Fruit fly (Drosophila melanogaster) whole organism, embryonic: ENCODE measurements around the gene CG7785.

Experiments
- ATbp ChIP-seq: fragments of 200-800 bp; sonication (Bioruptor generic); optimal IDR thresholded peaks from 2 replicates; lab custom pipeline; 2017; ENCODE audit warnings: missing biosample characterization, mild to moderate bottlenecking, missing genetic modification characterization, missing genetic modification reagents
- BtbVII ChIP-seq: fragments of 200-800 bp; sonication (Bioruptor generic); optimal IDR thresholded peaks from 3 replicates; lab custom pipeline; 2017; ENCODE audit warnings: missing biosample characterization, mild to moderate bottlenecking, missing genetic modification characterization
- CG10147 ChIP-seq: fragments of 200-800 bp; sonication (Bioruptor generic); optimal IDR thresholded peaks from 2 replicates; lab custom pipeline; 2019; ENCODE audit warnings: missing biosample characterization, mild to moderate bottlenecking, missing genetic modification characterization, moderate library complexity
- CG1024 ChIP-seq: fragments of 200-800 bp; sonication (Bioruptor generic); IDR thresholded peaks from 2 replicates; pipeline ENCODE4 v1.3.6; 2022; ENCODE audit warnings: missing biosample characterization, missing genetic modification characterization
- CG11093 ChIP-seq: fragments of 200-800 bp; sonication (Bioruptor generic); IDR thresholded peaks from 3 replicates; pipeline ENCODE4 v1.3.6; 2022; ENCODE audit warnings: missing biosample characterization, missing genetic modification characterization
- CG11504 ChIP-seq: fragments of 200-800 bp; sonication (Bioruptor generic); optimal IDR thresholded peaks from 3 replicates; lab custom pipeline; 2019; ENCODE audit warnings: missing biosample characterization, mild to moderate bottlenecking, missing genetic modification characterization, moderate library complexity
- CG11560 ChIP-seq: fragments of 200-800 bp; sonication (Bioruptor generic); IDR thresholded peaks from 3 replicates; pipeline ENCODE4 v1.3.6; 2022; ENCODE audit warnings: missing biosample characterization, missing genetic modification characterization
- CG14050 ChIP-seq: fragments of 200-800 bp; sonication (Bioruptor generic); IDR thresholded peaks from 3 replicates; pipeline ENCODE4 v1.3.6; 2022; ENCODE audit warnings: missing biosample characterization, missing genetic modification characterization
- CG1603 ChIP-seq: fragments of 200-800 bp; sonication (Bioruptor generic); optimal IDR thresholded peaks from 2 replicates; lab custom pipeline; 2019; ENCODE audit warnings: missing biosample characterization, mild to moderate bottlenecking, missing genetic modification characterization, moderate library complexity
- CG16815 ChIP-seq: fragments of 200-800 bp; sonication (Bioruptor generic); optimal IDR thresholded peaks from 3 replicates; lab custom pipeline; 2017; ENCODE audit warnings: missing biosample characterization, mild to moderate bottlenecking, missing genetic modification characterization
- CG16863 ChIP-seq: fragments of 200-800 bp; sonication (Bioruptor generic); optimal IDR thresholded peaks from 3 replicates; lab custom pipeline; 2016; ENCODE audit warnings: missing biosample characterization, missing genetic modification characterization
- CG2129 ChIP-seq: fragments of 200-800 bp; sonication (Bioruptor generic); IDR thresholded peaks from 2 replicates; pipeline ENCODE4 v1.3.6; 2022; ENCODE audit warnings: missing biosample characterization, missing genetic modification characterization; ENCODE audit not compliant: partially characterized antibody
- CG2712 ChIP-seq: fragments of 200-800 bp; optimal IDR thresholded peaks from 3 replicates; lab custom pipeline; 2019; ENCODE audit warnings: missing biosample characterization, mild to moderate bottlenecking, missing genetic modification characterization, moderate library complexity
- CG2889 ChIP-seq: fragments of 200-800 bp; sonication (Bioruptor generic); IDR thresholded peaks from 3 replicates; pipeline ENCODE4 v1.3.6; 2022; ENCODE audit warnings: missing biosample characterization, missing genetic modification characterization
- CG4404 ChIP-seq: fragments of 200-800 bp; sonication (Bioruptor generic); IDR thresholded peaks from 2 replicates; pipeline ENCODE4 v1.3.6; 2022; ENCODE audit warnings: missing biosample characterization, missing genetic modification characterization
- CG4730 ChIP-seq: fragments of 200-800 bp; sonication (Bioruptor generic); IDR thresholded peaks from 2 replicates; pipeline ENCODE4 v1.3.6; 2022; ENCODE audit warnings: missing biosample characterization, missing genetic modification characterization
- CG7372 ChIP-seq: fragments of 200-800 bp; sonication (Bioruptor generic); IDR thresholded peaks from 2 replicates; pipeline ENCODE4 v1.3.6; 2022; ENCODE audit warnings: missing biosample characterization, missing genetic modification characterization
- Deaf1 ChIP-seq: fragments of 200-800 bp; optimal IDR thresholded peaks from 3 replicates; lab custom pipeline; 2019; ENCODE audit warnings: missing biosample characterization, mild to moderate bottlenecking, missing genetic modification characterization, moderate library complexity
- Dip2 ChIP-seq: fragments of 200-800 bp; sonication (Bioruptor generic); IDR thresholded peaks from 2 replicates; pipeline ENCODE4 v1.3.6; 2022; ENCODE audit warnings: missing biosample characterization, missing genetic modification characterization
- HLH54F ChIP-seq: fragments of 200-800 bp; sonication (Bioruptor generic); optimal IDR thresholded peaks from 3 replicates; lab custom pipeline; 2016; ENCODE audit warnings: missing biosample characterization, missing genetic modification characterization
- HLHmδ ChIP-seq: fragments of 200-800 bp; sonication (Bioruptor generic); optimal IDR thresholded peaks from 2 replicates; lab custom pipeline; 2018; ENCODE audit warnings: missing biosample characterization, mild to moderate bottlenecking, missing genetic modification characterization, moderate library complexity
- Hmx ChIP-seq: fragments of 200-800 bp; sonication (Bioruptor generic); optimal IDR thresholded peaks from 2 replicates; lab custom pipeline; 2016; ENCODE audit warnings: missing biosample characterization, missing genetic modification characterization
- Jarid2 ChIP-seq: fragments of 200-800 bp; sonication (Bioruptor generic); optimal IDR thresholded peaks from 3 replicates; lab custom pipeline; 2017; ENCODE audit warnings: mild to moderate bottlenecking, missing biosample characterization, missing genetic modification reagents, missing genetic modification characterization
- MESR4 ChIP-seq: fragments of 200-800 bp; sonication (Bioruptor generic); optimal IDR thresholded peaks from 2 replicates; lab custom pipeline; 2018; ENCODE audit warnings: missing biosample characterization, mild to moderate bottlenecking, missing genetic modification characterization, moderate library complexity
- Med ChIP-seq: fragments of 200-800 bp; sonication (Bioruptor generic); peaks from one replicate; lab custom pipeline; 2016; ENCODE audit warnings: missing biosample characterization, missing genetic modification characterization, mild to moderate bottlenecking, inconsistent platforms, moderate library complexity
- Nf-YB ChIP-seq: fragments of 200-800 bp; sonication (Bioruptor generic); optimal IDR thresholded peaks from 3 replicates; lab custom pipeline; 2019; ENCODE audit warnings: missing biosample characterization, mild to moderate bottlenecking, missing genetic modification characterization, moderate library complexity
- Nf-YC ChIP-seq: fragments of 200-800 bp; optimal IDR thresholded peaks from 3 replicates; lab custom pipeline; 2019; ENCODE audit warnings: missing biosample characterization, mild to moderate bottlenecking, missing genetic modification characterization, moderate library complexity
- Side ChIP-seq: fragments of 200-800 bp; sonication (Bioruptor generic); optimal IDR thresholded peaks from 2 replicates; lab custom pipeline; 2016; ENCODE audit warnings: missing biosample characterization, missing genetic modification characterization
- Trl ChIP-seq, 3 experiments: fragments of >200 bp in 2 of 3; fragments of 200-800 bp in 1 of 3; sonication (Bioruptor generic) in 1 of 3; optimal IDR thresholded peaks; 2 replicates in 1 of 3; 3 replicates in 2 of 3; lab custom pipeline; 2016 to 2017; ENCODE audit warnings: missing biosample characterization in 1 of 3, missing genetic modification characterization in 1 of 3
- Xrp1 ChIP-seq: fragments of 200-800 bp; sonication (Bioruptor generic); IDR thresholded peaks from 2 replicates; pipeline ENCODE4 v1.3.6; 2022; ENCODE audit warnings: missing biosample characterization, missing genetic modification characterization
- cg ChIP-seq: fragments of 200-800 bp; sonication (Bioruptor generic); optimal IDR thresholded peaks from 3 replicates; lab custom pipeline; 2019; ENCODE audit warnings: missing biosample characterization, mild to moderate bottlenecking, missing genetic modification characterization, moderate library complexity
- gcm ChIP-seq: fragments of 200-800 bp; sonication (Bioruptor generic); optimal IDR thresholded peaks from 2 replicates; lab custom pipeline; 2019; ENCODE audit warnings: missing biosample characterization, mild to moderate bottlenecking, missing genetic modification characterization, moderate library complexity
- insv ChIP-seq, 2 experiments: fragments of 200-800 bp; sonication (Bioruptor generic); optimal IDR thresholded peaks; 3 replicates each; lab custom pipeline; 2016 to 2018; ENCODE audit warnings: missing biosample characterization in 2 of 2, missing genetic modification characterization in 2 of 2
- jing ChIP-seq: fragments of 200-800 bp; sonication (Bioruptor generic); optimal IDR thresholded peaks from 2 replicates; lab custom pipeline; 2018; ENCODE audit warnings: missing biosample characterization, mild to moderate bottlenecking, missing genetic modification characterization
- onecut ChIP-seq: fragments of 200-800 bp; sonication (Bioruptor generic); IDR thresholded peaks from 2 replicates; pipeline ENCODE4 v1.3.6; 2022; ENCODE audit warnings: missing biosample characterization, missing genetic modification characterization
- phol ChIP-seq: fragments of 200-800 bp; sonication (Bioruptor generic); optimal IDR thresholded peaks from 3 replicates; lab custom pipeline; 2018; ENCODE audit warnings: missing biosample characterization, mild to moderate bottlenecking, missing genetic modification characterization, moderate library complexity
- prd ChIP-seq, 3 experiments: fragments of >200 bp in 2 of 3; fragments of 200-800 bp in 1 of 3; sonication (Bioruptor generic) in 1 of 3; optimal IDR thresholded peaks in 2 of 3; IDR thresholded peaks in 1 of 3; 2 replicates in 2 of 3; 3 replicates in 1 of 3; pipeline versions ENCODE4 v1.3.6 to Lab custom; 2017 to 2022; ENCODE audit warnings: missing biosample characterization in 1 of 3, missing genetic modification characterization in 1 of 3
- row ChIP-seq: fragments of 200-800 bp; sonication (Bioruptor generic); IDR thresholded peaks from 3 replicates; pipeline ENCODE4 v1.3.6; 2022; ENCODE audit warnings: missing biosample characterization, missing genetic modification characterization
- sens ChIP-seq: fragments of 200-800 bp; sonication (Bioruptor generic); peaks from one replicate; lab custom pipeline; 2016; ENCODE audit warnings: missing biosample characterization, missing genetic modification characterization
- slp2 ChIP-seq: fragments of 200-800 bp; sonication (Bioruptor generic); optimal IDR thresholded peaks from 2 replicates; lab custom pipeline; 2016; ENCODE audit warnings: missing biosample characterization, missing genetic modification characterization
- sqz ChIP-seq: fragments of 200-800 bp; sonication (Bioruptor generic); optimal IDR thresholded peaks from 3 replicates; lab custom pipeline; 2018; ENCODE audit warnings: missing biosample characterization, mild to moderate bottlenecking, missing genetic modification characterization
- stc ChIP-seq: fragments of 200-800 bp; sonication (Bioruptor generic); IDR thresholded peaks from 2 replicates; pipeline ENCODE4 v1.3.6; 2022; ENCODE audit warnings: missing biosample characterization, missing genetic modification characterization
- tio ChIP-seq: fragments of 200-800 bp; sonication (Bioruptor generic); optimal IDR thresholded peaks from 2 replicates; lab custom pipeline; 2017; ENCODE audit warnings: missing biosample characterization, missing genetic modification characterization, inconsistent platforms
- trh ChIP-seq: fragments of 200-800 bp; sonication (Bioruptor generic); optimal IDR thresholded peaks from 2 replicates; lab custom pipeline; 2016; ENCODE audit warnings: missing biosample characterization, missing genetic modification characterization
- ttk ChIP-seq: fragments of 200-800 bp; sonication (Bioruptor generic); IDR thresholded peaks from 2 replicates; pipeline ENCODE4 v2.1.2; 2022; ENCODE audit warnings: missing biosample characterization, missing genetic modification characterization
- tx ChIP-seq: fragments of 200-800 bp; sonication (Bioruptor generic); optimal IDR thresholded peaks from 2 replicates; lab custom pipeline; 2016; ENCODE audit warnings: missing biosample characterization, missing genetic modification characterization
- yki ChIP-seq: fragments of >200 bp; optimal IDR thresholded peaks from 3 replicates; lab custom pipeline; 2018
- zfh1 ChIP-seq: fragments of 200-800 bp; sonication (Bioruptor generic); IDR thresholded peaks from 3 replicates; pipeline ENCODE4 v1.3.6; 2022; ENCODE audit warnings: missing biosample characterization, missing genetic modification characterization

CG7785 gene

DNA sequence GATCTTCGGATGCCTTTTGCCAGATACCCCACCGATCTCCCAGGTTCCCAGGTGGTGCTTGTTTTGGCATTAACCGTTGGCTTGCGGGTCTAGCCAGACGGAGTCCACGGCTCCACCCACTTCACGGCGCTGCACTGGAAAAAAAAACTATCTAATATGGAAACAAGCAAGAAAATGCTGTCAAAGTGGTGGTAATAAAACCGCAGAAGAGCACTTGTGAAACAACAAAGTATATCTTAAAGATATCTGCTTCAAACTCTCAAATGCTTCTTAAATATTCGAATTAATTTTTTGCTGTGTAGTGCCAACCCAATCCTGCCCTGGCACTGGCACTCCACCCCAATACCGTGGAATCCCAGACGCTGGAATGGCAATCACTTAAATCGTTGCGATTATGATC, 37.0 kb downstream of the CG7785 start:
- TF ChIP-seq CG7372: no peak
- no peak for TF ChIP-seq CG11504 (tag; lab: Kevin White, UChicago)
- TF ChIP-seq ATbp (GFP tag; lab: Kevin White, UChicago): no peak
- no peak for TF ChIP-seq CG2889 (GFP tag; lab: Robert Waterston, UW)
- no peak for TF ChIP-seq CG10147 (GFP tag; lab: Kevin White, UChicago)
- TF ChIP-seq CG1024 (GFP tag; lab: Robert Waterston, UW): no peak
- no peak for TF ChIP-seq CG11560 (tag; lab: Robert Waterston, UW)
- no peak for TF ChIP-seq CG2129 (GFP tag; lab: Robert Waterston, UW)
- no peak for TF ChIP-seq BtbVII
- no peak for TF ChIP-seq CG16863 (GFP tag; lab: Kevin White, UChicago)
- TF ChIP-seq CG14050 (GFP tag; lab: Robert Waterston, UW): no peak
- TF ChIP-seq Hmx (GFP tag; lab: Kevin White, UChicago): no peak
- TF ChIP-seq CG11093: no peak
- TF ChIP-seq trh (GFP tag; lab: Kevin White, UChicago): no peak
- no peak for TF ChIP-seq phol
- no peak for TF ChIP-seq CG2712 (tag; lab: Kevin White, UChicago)
- TF ChIP-seq, all 482 proteins: peak for 0

DNA sequence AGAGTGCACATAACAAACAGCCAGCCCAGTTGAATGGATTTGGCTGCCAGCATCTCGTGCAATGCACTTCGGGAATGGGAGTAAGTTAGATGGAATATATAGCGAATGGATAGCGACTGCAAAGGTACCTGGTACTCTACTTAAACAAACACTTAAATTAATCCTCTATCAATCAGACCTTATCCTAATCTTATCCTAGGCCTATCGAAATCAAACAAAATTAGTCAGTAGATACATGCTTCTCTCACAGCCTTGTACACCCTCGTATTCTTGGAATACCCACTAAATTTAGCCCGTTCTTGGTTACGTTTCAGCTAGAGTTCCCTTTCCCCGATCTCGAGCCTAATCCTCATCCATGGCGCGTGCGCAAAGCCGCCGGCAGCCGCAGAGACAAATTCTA, 39.2 kb downstream of the CG7785 start:
- TF ChIP-seq CG1603 (peak; percentile 14), row (peak; percentile 25; the same call in 1 of the 3 replicates), slp2 (GFP tag; lab: Kevin White, UChicago) (no peak), Xrp1 (peak; percentile 42; the same call in 1 of the 2 replicates), sens (GFP tag; lab: Kevin White, UChicago) (peak; percentile 59), prd (optimal IDR thresholded peaks at IDR 0.05; lab: Kevin White, UChicago) (no peak), prd (GFP tag; IDR thresholded peaks at IDR 0.05; lab: Robert Waterston, UW) (peak; percentile 42; the same call in 1 of the 3 replicates), CG4730 (GFP tag; lab: Robert Waterston, UW) (0 out of 2 replicates have a peak, but pooled peaks have one; percentile 19), zfh1 (0 out of 3 replicates have a peak, but pooled peaks have one; percentile 30), HLH54F (GFP tag; lab: Kevin White, UChicago) (no peak), CG16815 (GFP tag; lab: Kevin White, UChicago) (no peak), stc (no peak), Dip2 (no peak), Side (GFP tag; lab: Kevin White, UChicago) (no peak), CG4404 (peak; percentile 35; the same call in 1 of the 2 replicates)

DNA sequence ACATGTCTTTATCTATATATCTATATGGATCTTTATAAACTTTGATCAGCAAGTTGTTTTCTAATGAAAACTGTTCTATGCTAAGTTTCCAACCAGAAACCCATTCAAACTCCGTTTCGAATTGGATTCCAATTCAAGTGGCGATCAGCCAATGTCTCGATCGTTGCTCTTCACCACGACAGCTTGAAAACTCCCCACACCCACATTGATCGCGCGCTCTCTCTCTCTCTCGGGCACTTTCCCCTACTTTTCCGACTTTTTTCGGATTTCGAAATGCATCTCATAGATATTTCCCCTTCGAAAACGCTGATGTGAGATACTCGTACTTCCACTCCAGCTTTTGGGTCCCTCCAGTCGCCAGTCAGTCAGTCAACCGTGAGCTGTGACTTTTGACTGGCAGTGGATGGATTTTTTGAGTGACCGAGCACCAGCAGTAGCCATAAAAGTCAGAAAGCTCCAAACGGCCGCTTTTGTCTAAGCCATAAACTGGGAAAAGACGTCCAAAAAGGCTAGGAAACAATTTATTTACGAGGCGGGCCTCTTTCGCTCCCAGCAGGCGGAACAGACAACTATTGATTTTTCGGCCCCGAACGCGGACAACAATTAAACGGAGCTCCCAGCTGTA, 41.9 kb downstream of the CG7785 start:
- TF ChIP-seq ttk (no peak), Med (GFP tag; lab: Kevin White, UChicago) (peak; percentile 23), insv (GFP tag; optimal IDR thresholded peaks at IDR 0.05; lab: Kevin White, UChicago) (peak; percentile 28 to 86), MESR4 (GFP tag; lab: Kevin White, UChicago) (no peak), jing (peak; percentile 8), Jarid2 (GFP tag; lab: Kevin White, UChicago) (peak; percentile 50), Nf-YB (GFP tag; lab: Kevin White, UChicago) (peak; percentile 91), HLHmδ (peak; percentile 19), Trl (optimal IDR thresholded peaks at IDR 0.05; lab: Kevin White, UChicago) (peak; percentile 30 to 82), Trl (GFP tag; optimal IDR thresholded peaks at IDR 0.05; lab: Kevin White, UChicago) (no peak), tx (no peak), sqz (GFP tag; lab: Kevin White, UChicago) (peak; percentile 17), Deaf1 (tag; lab: Kevin White, UChicago) (peak; percentile 34), yki (peak; percentile 17), onecut (GFP tag; lab: Robert Waterston, UW) (peak; percentile 56), tio (GFP tag; lab: Kevin White, UChicago) (no peak), cg (GFP tag; lab: Kevin White, UChicago) (peak; percentile 46), gcm (peak; percentile 32), Nf-YC (tag; lab: Kevin White, UChicago) (peak; percentile 83)
